Worm (Caenorhabditis elegans) whole organism, L4/young adult: ENCODE data around the gene F58G1.7.

Source experiments
- W03F9.2 ChIP-seq: fragments of 150-350 bp; optimal IDR thresholded peaks from 2 replicates; lab custom pipeline; 2014; ENCODE audit warnings: missing biosample characterization, missing genetic modification characterization
- dao-5 ChIP-seq: sonication (generic microtip); optimal IDR thresholded peaks from 2 replicates; lab custom pipeline; 2016; ENCODE audit warnings: missing genotype, missing genetic modification characterization, moderate library complexity, missing compliant biosample characterization
- him-1 ChIP-seq: sonication (generic microtip); optimal IDR thresholded peaks from 2 replicates; lab custom pipeline; 2016; ENCODE audit warnings: missing genotype, missing genetic modification reagents, missing genetic modification characterization, missing compliant biosample characterization

Gene F58G1.7

ce11 chrII:12948158-12948557, at the start of gene F58G1.7:
F58G1.7 (minus strand) TSS chrII:12948258.
- TF ChIP-seq him-1 (tag; lab: Kevin White, UChicago) (no peak), dao-5 (tag; lab: Kevin White, UChicago) (no peak), W03F9.2 (tag; lab: Kevin White, UChicago) (no peak)

DNA sequence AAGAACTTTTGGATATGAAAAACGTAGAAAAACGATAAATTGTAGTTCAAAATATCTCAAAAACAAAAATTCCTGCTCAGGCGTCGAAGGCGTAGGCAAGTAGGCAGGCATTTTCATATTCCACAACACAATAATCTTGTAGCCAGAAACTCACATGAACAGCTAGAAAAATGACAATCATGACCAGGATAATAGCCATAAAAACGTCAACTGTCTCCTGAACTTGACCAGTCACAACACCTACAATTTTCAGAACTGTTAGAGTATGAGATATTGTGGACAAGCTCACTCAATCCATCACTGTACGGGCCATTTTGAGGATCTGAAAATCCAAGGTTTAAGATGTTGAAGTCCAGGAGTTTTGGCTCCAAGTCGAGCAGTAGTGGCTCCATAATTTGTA, 49.4 kb upstream of the F58G1.7 start, which contains the start of gene Y38F1A.7:
TSS of gene Y38F1A.7 (minus strand) at position 392 of the 400 bp plus-strand sequence.
- TF ChIP-seq W03F9.2 (tag; lab: Kevin White, UChicago), result no peak
- no peak for TF ChIP-seq dao-5 (tag; lab: Kevin White, UChicago)
- no peak for TF ChIP-seq him-1 (tag; lab: Kevin White, UChicago)

ce11 chrII:12996249-12996648, 48.2 kb upstream of the F58G1.7 start, which contains the start of gene hphd-1:
hphd-1 (minus strand) TSS chrII:12996571.
- TF ChIP-seq him-1 (tag; lab: Kevin White, UChicago) (no peak), W03F9.2 (tag; lab: Kevin White, UChicago) (no peak), dao-5 (tag; lab: Kevin White, UChicago) (no peak)

DNA sequence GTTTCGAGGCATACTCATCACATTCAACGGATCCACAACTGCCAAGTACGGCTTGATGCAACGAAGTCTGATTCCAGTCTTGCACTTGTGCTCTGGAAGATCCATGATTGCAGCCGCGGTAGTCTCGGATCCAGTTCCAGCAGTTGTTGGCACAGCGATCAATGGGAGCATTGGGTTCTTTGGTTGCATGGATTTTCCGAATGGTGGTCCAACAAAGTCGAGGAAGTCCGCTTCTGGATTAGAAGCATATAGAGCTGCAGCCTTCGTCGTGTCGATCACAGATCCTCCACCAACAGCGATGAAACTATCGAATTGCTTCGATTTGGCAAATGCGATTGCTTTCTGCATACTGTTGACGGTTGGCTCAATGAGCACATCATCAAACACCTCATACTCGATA, 47.3 kb upstream of the F58G1.7 start:
- no peak for TF ChIP-seq dao-5 (tag; lab: Kevin White, UChicago)
- no peak for TF ChIP-seq W03F9.2 (tag; lab: Kevin White, UChicago)
- no peak for TF ChIP-seq him-1 (tag; lab: Kevin White, UChicago)

- TF ChIP-seq him-1 (tag; lab: Kevin White, UChicago) (no peak), dao-5 (tag; lab: Kevin White, UChicago) (no peak), W03F9.2 (tag; lab: Kevin White, UChicago) (no peak)
Measured at ce11 chrII:12994009-12994788, 46.1 kb upstream of the F58G1.7 start.

ce11 chrII:12992980-12993379, 44.9 kb upstream of the F58G1.7 start:
- TF ChIP-seq him-1 (tag; lab: Kevin White, UChicago), result no peak
- TF ChIP-seq W03F9.2 (tag; lab: Kevin White, UChicago), result no peak
- TF ChIP-seq dao-5 (tag; lab: Kevin White, UChicago), result no peak

ce11 chrII:12992193-12992592, 44.1 kb upstream of the F58G1.7 start:
- TF ChIP-seq him-1 (tag; lab: Kevin White, UChicago), result no peak
- no peak for TF ChIP-seq W03F9.2 (tag; lab: Kevin White, UChicago)
- no peak for TF ChIP-seq dao-5 (tag; lab: Kevin White, UChicago)

- TF ChIP-seq dao-5 (tag; lab: Kevin White, UChicago) (no peak), W03F9.2 (tag; lab: Kevin White, UChicago) (no peak), him-1 (tag; lab: Kevin White, UChicago) (no peak)
Measured at ce11 chrII:12991594-12991993, 43.5 kb upstream of the F58G1.7 start.

ce11 chrII:12990964-12991593, 43.0 kb upstream of the F58G1.7 start:
- TF ChIP-seq W03F9.2 (tag; lab: Kevin White, UChicago), result no peak
- TF ChIP-seq dao-5 (tag; lab: Kevin White, UChicago), result no peak
- TF ChIP-seq him-1 (tag; lab: Kevin White, UChicago), result no peak

ce11 chrII:12990191-12990590, 42.1 kb upstream of the F58G1.7 start:
- TF ChIP-seq dao-5 (tag; lab: Kevin White, UChicago) (no peak), W03F9.2 (tag; lab: Kevin White, UChicago) (no peak), him-1 (tag; lab: Kevin White, UChicago) (no peak)

DNA sequence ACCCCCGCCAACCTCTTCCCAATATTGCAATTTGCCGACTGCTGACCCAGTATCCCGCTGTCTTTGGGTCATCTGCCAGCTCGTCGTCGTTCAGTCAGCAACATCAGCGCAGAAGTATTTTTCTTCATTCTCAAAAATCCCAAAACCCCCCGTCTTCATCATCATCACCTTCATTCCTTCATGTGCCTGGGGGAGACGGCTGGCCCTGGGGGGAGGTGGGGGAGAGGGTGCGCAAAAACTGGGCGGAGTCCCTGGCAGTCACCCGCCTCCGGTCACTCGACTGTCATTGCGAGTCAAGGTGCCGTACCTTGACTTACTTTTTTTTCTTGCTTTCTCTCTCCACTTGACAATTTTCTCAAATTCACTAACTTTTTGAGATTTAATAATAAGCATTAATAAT, 39.7 kb upstream of the F58G1.7 start:
- TF ChIP-seq dao-5 (tag; lab: Kevin White, UChicago), result no peak
- no peak for TF ChIP-seq him-1 (tag; lab: Kevin White, UChicago)
- TF ChIP-seq W03F9.2 (tag; lab: Kevin White, UChicago), result no peak

- TF ChIP-seq dao-5 (tag; lab: Kevin White, UChicago) (no peak), him-1 (tag; lab: Kevin White, UChicago) (no peak), W03F9.2 (tag; lab: Kevin White, UChicago) (no peak)
Measured at ce11 chrII:12985813-12986212, 37.8 kb upstream of the F58G1.7 start.

DNA sequence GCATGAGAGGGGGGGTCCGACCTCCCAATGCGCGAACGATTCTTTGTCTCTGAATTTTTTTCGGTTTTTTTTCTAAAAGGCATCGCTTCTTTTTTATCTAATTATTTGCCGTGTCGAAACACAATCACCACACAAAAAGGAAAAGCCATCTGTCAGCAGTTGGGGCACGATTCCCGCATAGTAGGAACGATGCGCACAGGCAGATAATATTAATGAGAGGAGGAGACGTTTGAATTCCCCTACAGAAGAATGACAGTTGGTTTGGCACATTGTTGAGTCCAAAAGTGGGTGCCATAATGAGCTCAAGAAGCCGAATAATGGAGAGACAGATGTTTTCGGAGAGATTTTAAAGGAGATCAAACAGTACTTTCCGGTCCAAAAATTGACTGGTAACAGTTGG, 36.7 kb upstream of the F58G1.7 start:
- TF ChIP-seq W03F9.2 (tag; lab: Kevin White, UChicago) (no peak), dao-5 (tag; lab: Kevin White, UChicago) (no peak), him-1 (tag; lab: Kevin White, UChicago) (no peak)
